Fruit fly (Drosophila melanogaster) S2 (cell line): ENCODE results near the gene CG8661.

Experiments used
- CG8478 ChIP-seq: fragments of >200 bp; optimal IDR thresholded peaks from 2 replicates; lab custom pipeline; 2018
- CTCF ChIP-seq, 2 experiments: fragments of >200 bp; optimal IDR thresholded peaks; 2 replicates each; lab custom pipeline; 2018

dm6 chrX:17237421-17237820 lies 46.9 kb downstream of the CG8661 start:
- TF ChIP-seq CG8478 (no peak), CTCF (optimal IDR thresholded peaks at IDR 0.05; lab: Kevin White, UChicago) (no peak)
